Fruit fly (Drosophila melanogaster): ENCODE data around the gene CG12483.

Gene CG12483

dm6 chr3L:129311-129816, 31.2 kb upstream of the CG12483 start, which contains the start of gene Pdk1 (continued):
- TF ChIP-seq pan (optimal IDR thresholded peaks at IDR 0.05) (no peak), pan (GFP tag; optimal IDR thresholded peaks at IDR 0.05 in 1 of 2, IDR thresholded peaks at IDR 0.05 in 1 of 2) (peak in 1 of 2 experiments; percentile 46), CG14014 (GFP tag; IDR thresholded peaks at IDR 0.05) (no peak), shn (GFP tag; optimal IDR thresholded peaks at IDR 0.05) (no peak), CG10209 (GFP tag; optimal IDR thresholded peaks at IDR 0.05) (no peak), CG11695 (GFP tag; IDR thresholded peaks at IDR 0.05) (no peak), z (GFP tag; IDR thresholded peaks at IDR 0.05) (peak; percentile 78; the same call in 2 of the 3 replicates), sisA (GFP tag; IDR thresholded peaks at IDR 0.05) (no peak), bbx (GFP tag; IDR thresholded peaks at IDR 0.05; ENCODE audit: partially characterized antibody) (peak; percentile 63), Lim3 (GFP tag; IDR thresholded peaks at IDR 0.05) (no peak), disco-r (GFP tag; optimal IDR thresholded peaks at IDR 0.05) (no peak), CG11247 (GFP tag; IDR thresholded peaks at IDR 0.05) (no peak), kni (GFP tag; optimal IDR thresholded peaks at IDR 0.05) (peak; percentile 76), gce (GFP tag; IDR thresholded peaks at IDR 0.05) (peak; percentile 42; the same call in 1 of the 3 replicates), CG10462 (GFP tag; optimal IDR thresholded peaks at IDR 0.05) (no peak), chif (GFP tag; optimal IDR thresholded peaks at IDR 0.05) (no peak), Hr78 (GFP tag; optimal IDR thresholded peaks at IDR 0.05) (no peak), abd-A (tag; optimal IDR thresholded peaks at IDR 0.05) (peak; percentile 88), CG2875 (GFP tag; optimal IDR thresholded peaks at IDR 0.05) (no peak), dimm (GFP tag; IDR thresholded peaks at IDR 0.05) (no peak), pho (GFP tag; optimal IDR thresholded peaks at IDR 0.05) (peak; percentile 16), CG8765 (GFP tag; IDR thresholded peaks at IDR 0.05) (no peak), CG9609 (GFP tag; optimal IDR thresholded peaks at IDR 0.05) (no peak), gsb (GFP tag; IDR thresholded peaks at IDR 0.05) (no peak), Hey (tag; optimal IDR thresholded peaks at IDR 0.05) (no peak), ERR (GFP tag; optimal IDR thresholded peaks at IDR 0.05) (no peak), NK7.1 (GFP tag; optimal IDR thresholded peaks at IDR 0.05) (no peak), CG1832 (GFP tag; optimal IDR thresholded peaks at IDR 0.05) (no peak), Jarid2 (GFP tag; optimal IDR thresholded peaks at IDR 0.05) (peak; percentile 98), Abd-B (GFP tag; optimal IDR thresholded peaks at IDR 0.05) (no peak), Eip74EF (GFP tag; optimal IDR thresholded peaks at IDR 0.05) (peak in 1 of 2 experiments; percentile 36), gt (GFP tag; IDR thresholded peaks at IDR 0.05) (no peak), ac (GFP tag; optimal IDR thresholded peaks at IDR 0.05) (no peak), odd (GFP tag; optimal IDR thresholded peaks at IDR 0.05) (no peak), jing (GFP tag; optimal IDR thresholded peaks at IDR 0.05) (no peak), CG34224 (GFP tag; IDR thresholded peaks at IDR 0.05; ENCODE audit: partially characterized antibody) (no peak), Meics (GFP tag; optimal IDR thresholded peaks at IDR 0.05) (peak; percentile 55), Sin3A (optimal IDR thresholded peaks at IDR 0.05) (no peak), Hsf (GFP tag; optimal IDR thresholded peaks at IDR 0.05) (no peak), pum (GFP tag; optimal IDR thresholded peaks at IDR 0.05) (no peak), danr (GFP tag; IDR thresholded peaks at IDR 0.05) (no peak), Fer3 (tag; optimal IDR thresholded peaks at IDR 0.05) (no peak), tgo (GFP tag; IDR thresholded peaks at IDR 0.05) (no peak), btn (GFP tag; optimal IDR thresholded peaks at IDR 0.05) (no peak), grn (GFP tag; optimal IDR thresholded peaks at IDR 0.05) (no peak), grau (tag; optimal IDR thresholded peaks at IDR 0.05) (peak; percentile 32), schlank (tag; optimal IDR thresholded peaks at IDR 0.05) (peak; percentile 29), trh (GFP tag; optimal IDR thresholded peaks at IDR 0.05) (no peak), CG16815 (GFP tag; optimal IDR thresholded peaks at IDR 0.05) (no peak), Max (GFP tag; optimal IDR thresholded peaks at IDR 0.05) (no peak), seq (GFP tag; IDR thresholded peaks at IDR 0.05) (peak; percentile 15; the same call in 1 of the 2 replicates), pfk (GFP tag; optimal IDR thresholded peaks at IDR 0.05) (peak; percentile 99)

Measured in whole organism, embryonic.